Fruit fly (Drosophila melanogaster) whole organism, embryonic: ENCODE measurements around the gene Gbeta76C.

Experiments used
- Atf6 ChIP-seq: fragments of 200-800 bp; sonication (Bioruptor generic); IDR thresholded peaks from 2 replicates; pipeline ENCODE4 v1.3.6; 2022; ENCODE audit warnings: missing biosample characterization, missing genetic modification characterization
- C15 ChIP-seq: fragments of 200-800 bp; sonication (Bioruptor generic); IDR thresholded peaks from 3 replicates; pipeline ENCODE4 v1.3.6; 2022; ENCODE audit warnings: missing biosample characterization, missing genetic modification characterization
- CG10267 ChIP-seq: fragments of 200-800 bp; sonication (Bioruptor generic); optimal IDR thresholded peaks from 2 replicates; lab custom pipeline; 2018; ENCODE audit warnings: missing biosample characterization, mild to moderate bottlenecking, missing genetic modification characterization, moderate library complexity
- CG10274 ChIP-seq: fragments of 200-800 bp; sonication (Bioruptor generic); optimal IDR thresholded peaks from 3 replicates; lab custom pipeline; 2017; ENCODE audit warnings: missing biosample characterization, mild to moderate bottlenecking, missing genetic modification characterization
- CG10979 ChIP-seq: fragments of 200-800 bp; sonication (Bioruptor generic); optimal IDR thresholded peaks from 2 replicates; lab custom pipeline; 2018; ENCODE audit warnings: missing biosample characterization, mild to moderate bottlenecking, missing genetic modification characterization, moderate library complexity
- CG11504 ChIP-seq: fragments of 200-800 bp; sonication (Bioruptor generic); optimal IDR thresholded peaks from 3 replicates; lab custom pipeline; 2019; ENCODE audit warnings: missing biosample characterization, mild to moderate bottlenecking, missing genetic modification characterization, moderate library complexity
- CG11560 ChIP-seq: fragments of 200-800 bp; sonication (Bioruptor generic); IDR thresholded peaks from 3 replicates; pipeline ENCODE4 v1.3.6; 2022; ENCODE audit warnings: missing biosample characterization, missing genetic modification characterization
- CG11695 ChIP-seq: fragments of 200-800 bp; sonication (Bioruptor generic); IDR thresholded peaks from 3 replicates; pipeline ENCODE4 v1.3.6; 2022; ENCODE audit warnings: missing biosample characterization, missing genetic modification characterization
- CG11723 ChIP-seq: fragments of 200-800 bp; sonication (Bioruptor generic); optimal IDR thresholded peaks from 2 replicates; lab custom pipeline; 2017; ENCODE audit warnings: missing biosample characterization, mild to moderate bottlenecking, missing genetic modification characterization
- CG16779 ChIP-seq: fragments of 200-800 bp; sonication (Bioruptor generic); IDR thresholded peaks from 2 replicates; pipeline ENCODE4 v1.3.6; 2022; ENCODE audit warnings: missing biosample characterization, missing genetic modification characterization
- CG17568 ChIP-seq: fragments of 200-800 bp; sonication (Bioruptor generic); optimal IDR thresholded peaks from 2 replicates; lab custom pipeline; 2018; ENCODE audit warnings: missing biosample characterization, mild to moderate bottlenecking, missing genetic modification characterization, moderate library complexity
- CG30431 ChIP-seq: fragments of 200-800 bp; sonication (Bioruptor generic); optimal IDR thresholded peaks from 2 replicates; lab custom pipeline; 2017; ENCODE audit warnings: missing biosample characterization, missing genetic modification characterization
- CG33557 ChIP-seq: fragments of 200-800 bp; sonication (Bioruptor generic); optimal IDR thresholded peaks from 2 replicates; lab custom pipeline; 2019; ENCODE audit warnings: missing biosample characterization, mild to moderate bottlenecking, missing genetic modification characterization, moderate library complexity
- CG34224 ChIP-seq: fragments of 200-800 bp; sonication (Bioruptor generic); IDR thresholded peaks from 3 replicates; pipeline ENCODE4 v1.3.6; 2022; ENCODE audit warnings: missing biosample characterization, missing genetic modification characterization; ENCODE audit not compliant: partially characterized antibody
- CG8089 ChIP-seq: fragments of 200-800 bp; sonication (Bioruptor generic); optimal IDR thresholded peaks from 3 replicates; lab custom pipeline; 2016; ENCODE audit warnings: missing biosample characterization, missing genetic modification characterization
- CG9876 ChIP-seq: fragments of 200-800 bp; sonication (Bioruptor generic); optimal IDR thresholded peaks from 2 replicates; lab custom pipeline; 2016; ENCODE audit warnings: missing biosample characterization, missing genetic modification characterization
- D19B ChIP-seq: fragments of 200-800 bp; sonication (Bioruptor generic); optimal IDR thresholded peaks from 2 replicates; lab custom pipeline; 2017; ENCODE audit warnings: missing biosample characterization, mild to moderate bottlenecking, missing genetic modification characterization
- Dbx ChIP-seq: fragments of 200-800 bp; sonication (Bioruptor generic); IDR thresholded peaks from 3 replicates; pipeline ENCODE4 v1.3.6; 2022; ENCODE audit warnings: missing biosample characterization, missing genetic modification characterization
- Dip3 ChIP-seq: fragments of 200-800 bp; sonication (Bioruptor generic); optimal IDR thresholded peaks from 3 replicates; lab custom pipeline; 2016; ENCODE audit warnings: missing biosample characterization, missing genetic modification characterization
- Fer1 ChIP-seq: fragments of 200-800 bp; sonication (Bioruptor generic); optimal IDR thresholded peaks from 2 replicates; lab custom pipeline; 2017; ENCODE audit warnings: missing biosample characterization, mild to moderate bottlenecking, missing genetic modification characterization
- Gug ChIP-seq: fragments of 200-800 bp; sonication (Bioruptor generic); IDR thresholded peaks from 4 replicates; pipeline ENCODE4 v1.3.6; 2022; ENCODE audit warnings: missing biosample characterization, missing genetic modification characterization
- H2.0 ChIP-seq: fragments of 200-800 bp; sonication (Bioruptor generic); IDR thresholded peaks from 2 replicates; pipeline ENCODE4 v1.3.6; 2022; ENCODE audit warnings: missing biosample characterization, missing genetic modification characterization
- Hmr ChIP-seq: fragments of 200-800 bp; sonication (Bioruptor generic); optimal IDR thresholded peaks from 3 replicates; lab custom pipeline; 2017; ENCODE audit warnings: mild to moderate bottlenecking, missing biosample characterization, missing genetic modification reagents, missing genetic modification characterization
- Hr3 ChIP-seq: fragments of 200-800 bp; sonication (Bioruptor generic); optimal IDR thresholded peaks from 3 replicates; lab custom pipeline; 2016; ENCODE audit warnings: missing biosample characterization, missing genetic modification characterization
- Kr ChIP-seq: fragments of 200-800 bp; sonication (Bioruptor generic); optimal IDR thresholded peaks from 2 replicates; lab custom pipeline; 2017; ENCODE audit warnings: missing biosample characterization, mild to moderate bottlenecking, missing genetic modification characterization
- MTF-1 ChIP-seq: fragments of 200-800 bp; sonication (Bioruptor generic); optimal IDR thresholded peaks from 2 replicates; lab custom pipeline; 2018; ENCODE audit warnings: missing biosample characterization, mild to moderate bottlenecking, missing genetic modification characterization, borderline replicate concordance
- Meics ChIP-seq: fragments of 200-800 bp; sonication (Bioruptor generic); optimal IDR thresholded peaks from 2 replicates; lab custom pipeline; 2017; ENCODE audit warnings: missing biosample characterization, mild to moderate bottlenecking, missing genetic modification characterization
- NfI ChIP-seq: fragments of 200-800 bp; sonication (Bioruptor generic); optimal IDR thresholded peaks from 3 replicates; lab custom pipeline; 2018; ENCODE audit warnings: missing biosample characterization, mild to moderate bottlenecking, missing genetic modification characterization, moderate library complexity
- Sox102F ChIP-seq: fragments of 200-800 bp; sonication (Bioruptor generic); optimal IDR thresholded peaks from 2 replicates; lab custom pipeline; 2018; ENCODE audit warnings: missing biosample characterization, mild to moderate bottlenecking, missing genetic modification characterization, moderate library complexity
- Vsx1 ChIP-seq: fragments of 200-800 bp; sonication (Bioruptor generic); optimal IDR thresholded peaks from 2 replicates; lab custom pipeline; 2017; ENCODE audit warnings: missing biosample characterization, mild to moderate bottlenecking, missing genetic modification characterization, missing genetic modification reagents
- cad ChIP-seq: fragments of >200 bp; optimal IDR thresholded peaks from 2 replicates; lab custom pipeline; 2017; ENCODE audit warnings: missing biosample characterization, missing genetic modification characterization
- cato ChIP-seq: fragments of 200-800 bp; sonication (Bioruptor generic); optimal IDR thresholded peaks from 2 replicates; lab custom pipeline; 2016; ENCODE audit warnings: missing biosample characterization, missing genetic modification characterization, borderline replicate concordance
- chinmo ChIP-seq: fragments of 200-800 bp; sonication (Bioruptor generic); IDR thresholded peaks from 4 replicates; pipeline ENCODE4 v1.3.6; 2022; ENCODE audit warnings: missing biosample characterization, missing genetic modification characterization; ENCODE audit not compliant: partially characterized antibody
- crp ChIP-seq, 2 experiments: fragments of 200-800 bp; sonication (Bioruptor generic); optimal IDR thresholded peaks; 2 replicates in 1 of 2; 3 replicates in 1 of 2; lab custom pipeline; 2017; ENCODE audit warnings: missing biosample characterization in 2 of 2, missing genetic modification characterization in 2 of 2, mild to moderate bottlenecking in 1 of 2, moderate library complexity in 1 of 2
- exex ChIP-seq: fragments of 200-800 bp; sonication (Bioruptor generic); optimal IDR thresholded peaks from 4 replicates; lab custom pipeline; 2018; ENCODE audit warnings: missing biosample characterization, mild to moderate bottlenecking, missing genetic modification characterization, moderate library complexity
- ftz-f1 ChIP-seq: fragments of 200-800 bp; sonication (Bioruptor generic); optimal IDR thresholded peaks from 2 replicates; lab custom pipeline; 2016; ENCODE audit warnings: missing biosample characterization, missing genetic modification characterization
- gem ChIP-seq: fragments of 200-800 bp; sonication (Bioruptor generic); optimal IDR thresholded peaks from 2 replicates; lab custom pipeline; 2019; ENCODE audit warnings: missing biosample characterization, mild to moderate bottlenecking, missing genetic modification characterization, moderate library complexity
- grau ChIP-seq: fragments of 200-800 bp; optimal IDR thresholded peaks from 3 replicates; lab custom pipeline; 2019; ENCODE audit warnings: missing biosample characterization, mild to moderate bottlenecking, missing genetic modification characterization, moderate library complexity
- jing ChIP-seq: fragments of 200-800 bp; sonication (Bioruptor generic); optimal IDR thresholded peaks from 2 replicates; lab custom pipeline; 2018; ENCODE audit warnings: missing biosample characterization, mild to moderate bottlenecking, missing genetic modification characterization
- kah ChIP-seq: fragments of 200-800 bp; sonication (Bioruptor generic); optimal IDR thresholded peaks from 2 replicates; lab custom pipeline; 2018; ENCODE audit warnings: missing biosample characterization, mild to moderate bottlenecking, missing genetic modification characterization
- lab ChIP-seq: fragments of 200-800 bp; sonication (Bioruptor generic); optimal IDR thresholded peaks from 3 replicates; lab custom pipeline; 2017; ENCODE audit warnings: missing biosample characterization, missing genetic modification characterization, mild to moderate bottlenecking, moderate library complexity, missing genetic modification reagents
- lov ChIP-seq, 2 experiments: fragments of 200-800 bp in 1 of 2; fragments of >200 bp in 1 of 2; sonication (Bioruptor generic) in 1 of 2; IDR thresholded peaks in 1 of 2; optimal IDR thresholded peaks in 1 of 2; 2 replicates in 1 of 2; 3 replicates in 1 of 2; pipeline versions ENCODE4 v1.3.6 to Lab custom; 2017 to 2022; ENCODE audit warnings: missing biosample characterization in 1 of 2, missing genetic modification characterization in 1 of 2
- nom ChIP-seq: fragments of 200-800 bp; sonication (Bioruptor generic); optimal IDR thresholded peaks from 2 replicates; lab custom pipeline; 2017; ENCODE audit warnings: missing biosample characterization, missing genetic modification characterization, mild to moderate bottlenecking, moderate library complexity, missing genetic modification reagents
- org-1 ChIP-seq: fragments of 200-800 bp; sonication (Bioruptor generic); optimal IDR thresholded peaks from 2 replicates; lab custom pipeline; 2017; ENCODE audit warnings: missing biosample characterization, missing genetic modification characterization
- scrt ChIP-seq: fragments of 200-800 bp; sonication (Bioruptor generic); optimal IDR thresholded peaks from 2 replicates; lab custom pipeline; 2018; ENCODE audit warnings: missing biosample characterization, mild to moderate bottlenecking, missing genetic modification characterization, moderate library complexity
- sens-2 ChIP-seq: fragments of 200-800 bp; sonication (Bioruptor generic); IDR thresholded peaks from 2 replicates; pipeline ENCODE4 v1.3.6; 2022; ENCODE audit warnings: missing biosample characterization, missing genetic modification characterization
- sima ChIP-seq: fragments of 200-800 bp; sonication (Bioruptor generic); optimal IDR thresholded peaks from 2 replicates; lab custom pipeline; 2016; ENCODE audit warnings: missing biosample characterization, missing genetic modification characterization
- sisA ChIP-seq: fragments of 200-800 bp; sonication (Bioruptor generic); IDR thresholded peaks from 2 replicates; pipeline ENCODE4 v1.3.6; 2022; ENCODE audit warnings: missing biosample characterization, missing genetic modification characterization
- twi ChIP-seq: fragments of 200-800 bp; optimal IDR thresholded peaks from 2 replicates; lab custom pipeline; 2019; ENCODE audit warnings: missing biosample characterization, mild to moderate bottlenecking, missing genetic modification characterization, moderate library complexity
- unpg ChIP-seq: fragments of 200-800 bp; sonication (Bioruptor generic); optimal IDR thresholded peaks from 3 replicates; lab custom pipeline; 2018; ENCODE audit warnings: missing biosample characterization, mild to moderate bottlenecking, missing genetic modification characterization, moderate library complexity

Gbeta76C gene

DNA sequence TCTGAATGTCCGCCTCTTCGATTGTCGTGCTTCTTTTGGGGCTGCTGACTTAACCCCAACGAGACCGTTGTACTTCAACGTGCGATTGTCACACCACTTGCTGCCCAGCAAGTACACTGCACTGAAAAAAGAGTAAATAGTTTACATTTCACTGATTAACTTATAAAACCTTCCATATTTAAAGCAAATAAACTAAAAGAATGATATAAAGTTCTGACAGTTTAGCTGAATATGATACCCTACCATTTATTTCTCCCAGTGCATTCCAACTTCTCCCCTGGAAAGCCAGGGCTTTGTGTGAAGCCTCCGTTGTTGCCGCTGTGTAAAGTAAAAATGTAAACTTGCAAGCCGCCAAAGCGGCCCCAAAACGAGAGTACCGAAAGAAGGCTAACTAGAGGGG lies 13.1 kb upstream of the Gbeta76C start (continued):
- TF ChIP-seq jing (GFP tag; lab: Kevin White, UChicago) (peak; percentile 2), Vsx1 (GFP tag; lab: Kevin White, UChicago) (no peak), org-1 (GFP tag; lab: Kevin White, UChicago) (no peak), CG10979 (tag; lab: Kevin White, UChicago) (peak; percentile 68), cad (GFP tag; lab: Kevin White, UChicago) (no peak), CG34224 (GFP tag; lab: Robert Waterston, UW) (no peak), CG8089 (GFP tag; lab: Kevin White, UChicago) (no peak), CG11695 (GFP tag; lab: Robert Waterston, UW) (0 out of 3 replicates have a peak, but pooled peaks have one; percentile 14), CG30431 (no peak), lov (optimal IDR thresholded peaks at IDR 0.05; lab: Kevin White, UChicago) (no peak), lov (GFP tag; IDR thresholded peaks at IDR 0.05; lab: Robert Waterston, UW) (no peak), Atf6 (GFP tag; lab: Robert Waterston, UW) (no peak), grau (peak; percentile 4), CG10267 (tag; lab: Kevin White, UChicago) (peak; percentile 28), CG17568 (no peak), unpg (GFP tag; lab: Kevin White, UChicago) (peak; percentile 49), sens-2 (GFP tag; lab: Robert Waterston, UW) (no peak), Kr (no peak), CG11560 (tag; lab: Robert Waterston, UW) (no peak), gem (tag; lab: Kevin White, UChicago) (peak; percentile 64), Meics (GFP tag; lab: Kevin White, UChicago) (no peak), lab (peak; percentile 7), crp (GFP tag; optimal IDR thresholded peaks at IDR 0.05; lab: Kevin White, UChicago) (no peak), MTF-1 (GFP tag; lab: Kevin White, UChicago) (no peak), Gug (GFP tag; lab: Robert Waterston, UW) (0 out of 4 replicates have a peak, but pooled peaks have one; percentile 25), D19B (GFP tag; lab: Kevin White, UChicago) (no peak), CG10274 (GFP tag; lab: Kevin White, UChicago) (no peak), Fer1 (GFP tag; lab: Kevin White, UChicago) (no peak), chinmo (no peak), Dip3 (GFP tag; lab: Kevin White, UChicago) (no peak), twi (tag; lab: Kevin White, UChicago) (no peak), H2.0 (GFP tag; lab: Robert Waterston, UW) (no peak), exex (tag; lab: Kevin White, UChicago) (no peak), kah (no peak), Hmr (GFP tag; lab: Kevin White, UChicago) (no peak), Sox102F (GFP tag; lab: Kevin White, UChicago) (peak; percentile 30), sisA (GFP tag; lab: Robert Waterston, UW) (peak; percentile 37; the same call in 1 of the 2 replicates), Hr3 (GFP tag; lab: Kevin White, UChicago) (no peak), CG11723 (GFP tag; lab: Kevin White, UChicago) (no peak), NfI (GFP tag; lab: Kevin White, UChicago) (no peak), CG11504 (tag; lab: Kevin White, UChicago) (peak; percentile 52), cato (GFP tag; lab: Kevin White, UChicago) (no peak), nom (GFP tag; lab: Kevin White, UChicago) (no peak), C15 (no peak), scrt (GFP tag; lab: Kevin White, UChicago) (no peak), Dbx (GFP tag; lab: Robert Waterston, UW) (no peak), CG16779 (no peak), sima (GFP tag; lab: Kevin White, UChicago) (no peak), ftz-f1 (GFP tag; lab: Kevin White, UChicago) (no peak), CG9876 (GFP tag; lab: Kevin White, UChicago) (no peak), CG33557 (GFP tag; lab: Kevin White, UChicago) (no peak)
